Worm (Caenorhabditis elegans) whole organism, early embryonic: ENCODE measurements around the gene ZK250.13.
"Not testable (repeated sequence)": the region's sequence is repeated elsewhere in the genome, so short reads cannot be mapped to it uniquely, and the experiment has no call there.

Experiments used
- B0310.2 ChIP-seq: sonication (generic microtip); optimal IDR thresholded peaks from 2 replicates; lab custom pipeline; 2016; ENCODE audit warnings: mild to moderate bottlenecking, missing genetic modification characterization, missing compliant biosample characterization
- ama-1 ChIP-seq: fragments of 150-350 bp; optimal IDR thresholded peaks from 2 replicates; lab custom pipeline; 2014
- ceh-13 ChIP-seq: fragments of 200-800 bp; sonication (Bioruptor generic); optimal IDR thresholded peaks from 2 replicates; lab custom pipeline; 2018; ENCODE audit warnings: mild to moderate bottlenecking, missing genetic modification characterization, missing compliant biosample characterization
- ceh-36 ChIP-seq: sonication (generic microtip); optimal IDR thresholded peaks from 2 replicates; lab custom pipeline; 2016; ENCODE audit warnings: missing genetic modification characterization, inconsistent platforms, missing compliant biosample characterization
- flt-1 ChIP-seq: fragments of 200-800 bp; sonication (Bioruptor generic); IDR thresholded peaks from 2 replicates; pipeline ENCODE4 v1.3.6; 2022; ENCODE audit warnings: missing genetic modification characterization, missing compliant biosample characterization
- hmbx-1 ChIP-seq: sonication (generic microtip); optimal IDR thresholded peaks from 2 replicates; lab custom pipeline; 2016; ENCODE audit warnings: mild to moderate bottlenecking, missing genetic modification characterization, missing compliant biosample characterization
- hmg-4 ChIP-seq: fragments of 200-800 bp; sonication (Bioruptor generic); optimal IDR thresholded peaks from 2 replicates; lab custom pipeline; 2018; ENCODE audit warnings: mild to moderate bottlenecking, missing genetic modification characterization, missing compliant biosample characterization
- scrt-1 ChIP-seq: fragments of 200-800 bp; sonication (Bioruptor generic); IDR thresholded peaks from 2 replicates; pipeline ENCODE4 v1.3.6; 2022; ENCODE audit warnings: missing genetic modification characterization, missing compliant biosample characterization
- sea-1 ChIP-seq: fragments of 200-800 bp; sonication (Bioruptor generic); conservative IDR thresholded peaks from 2 replicates; pipeline ENCODE4 v1.3.6; 2022; ENCODE audit warnings: missing genetic modification characterization, missing compliant biosample characterization
- tra-4 ChIP-seq: sonication (generic microtip); optimal IDR thresholded peaks from 2 replicates; lab custom pipeline; 2017; ENCODE audit warnings: missing genetic modification characterization, missing compliant biosample characterization

ce11 chrII:1948393-1948792, 8.8 kb upstream of the ZK250.13 start, which contains the start of gene ZK250.2:
- not testable (repeated sequence) for TF ChIP-seq ama-1 (lab: Kevin White, UChicago); ceh-13; ceh-36; B0310.2 (tag; lab: Kevin White, UChicago); scrt-1 (GFP tag; lab: Robert Waterston, UW); sea-1 (GFP tag; lab: Robert Waterston, UW); tra-4; flt-1 (GFP tag; lab: Robert Waterston, UW); hmg-4; hmbx-1 (tag; lab: Kevin White, UChicago)
